Fruit fly (Drosophila melanogaster): Measurements from ENCODE around the gene CG12206.

CG12206 gene

DNA sequence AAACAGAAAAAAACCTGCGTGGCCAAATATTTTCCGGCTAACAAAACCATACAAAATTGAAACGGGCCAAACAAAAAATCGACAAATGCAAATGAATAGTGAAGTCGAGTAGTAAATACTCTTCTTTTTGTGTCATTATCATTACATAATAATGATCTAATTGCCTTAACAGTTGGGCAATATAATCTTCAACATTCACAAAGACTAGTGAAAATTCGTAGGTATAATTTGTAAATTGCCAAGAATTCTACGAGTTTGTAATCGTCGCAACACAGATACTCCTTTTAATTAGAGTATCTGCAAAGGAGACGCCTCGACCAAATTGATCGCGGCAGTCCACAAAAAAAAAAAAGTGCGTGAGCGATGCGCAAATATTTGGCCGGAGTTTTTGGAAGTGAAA, 36.8 kb downstream of the CG12206 start:
- TF ChIP-seq CG17801 (GFP tag; optimal IDR thresholded peaks at IDR 0.05; ENCODE audit: partially characterized antibody): no peak

- no peak for TF ChIP-seq CG17801 (GFP tag; optimal IDR thresholded peaks at IDR 0.05; ENCODE audit: partially characterized antibody)
These were observed 38.1 kb downstream of the CG12206 start for dm6 chrX:3436183-3436582.

dm6 chrX:3435707-3436106, 38.6 kb downstream of the CG12206 start, which contains the start of gene CG14269:
TSS of gene CG14269 (minus strand) at chrX:3435807.
- no peak for TF ChIP-seq CG17801 (GFP tag; optimal IDR thresholded peaks at IDR 0.05; ENCODE audit: partially characterized antibody)

dm6 chrX:3433646-3434097, 40.7 kb downstream of the CG12206 start:
- TF ChIP-seq CG17801 (GFP tag; optimal IDR thresholded peaks at IDR 0.05; ENCODE audit: partially characterized antibody): peak; percentile 75

DNA sequence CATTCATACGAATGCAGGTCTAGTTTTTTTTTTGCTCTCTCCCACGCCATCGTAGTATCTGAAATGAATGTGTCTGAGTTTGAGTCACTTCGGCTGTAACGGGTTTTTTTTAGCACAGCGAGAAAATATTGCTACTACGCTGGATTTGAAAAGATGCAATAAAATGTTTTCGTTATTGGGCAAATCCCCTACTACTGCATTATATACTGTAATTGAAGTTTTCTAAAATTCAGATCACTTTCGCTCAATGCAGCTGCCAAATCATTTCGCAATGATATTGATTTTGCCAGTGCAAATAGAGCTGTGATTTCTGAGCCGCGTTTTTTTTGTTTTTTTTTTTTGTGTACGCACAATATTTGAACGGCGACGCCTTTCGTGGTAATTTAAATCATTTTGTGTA, 41.4 kb downstream of the CG12206 start:
- TF ChIP-seq CG17801 (GFP tag; optimal IDR thresholded peaks at IDR 0.05; ENCODE audit: partially characterized antibody): peak; percentile 85

DNA sequence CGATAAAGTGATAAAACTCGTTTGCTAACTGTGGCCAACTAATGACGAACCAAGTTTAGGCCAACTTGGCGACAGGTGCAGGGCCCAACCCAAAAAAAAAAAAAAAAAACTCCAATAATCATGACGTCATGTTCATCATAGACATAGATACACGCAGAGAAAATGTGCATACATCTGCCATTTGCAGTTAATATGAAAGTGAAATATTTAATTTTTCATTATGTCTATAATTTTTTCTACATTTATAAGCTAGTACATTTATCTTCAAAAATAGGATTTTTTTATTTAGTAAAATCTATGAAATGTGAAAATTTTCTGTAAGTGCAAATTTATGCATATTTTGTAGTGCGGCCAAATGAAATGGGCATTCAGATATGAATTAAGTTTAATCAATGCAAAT, 42.7 kb downstream of the CG12206 start:
- TF ChIP-seq CG17801 (GFP tag; optimal IDR thresholded peaks at IDR 0.05; ENCODE audit: partially characterized antibody): peak; percentile 28

- no peak for TF ChIP-seq CG17801 (GFP tag; optimal IDR thresholded peaks at IDR 0.05; ENCODE audit: partially characterized antibody)
These were observed 44.4 kb downstream of the CG12206 start for dm6 chrX:3429952-3430351.

DNA sequence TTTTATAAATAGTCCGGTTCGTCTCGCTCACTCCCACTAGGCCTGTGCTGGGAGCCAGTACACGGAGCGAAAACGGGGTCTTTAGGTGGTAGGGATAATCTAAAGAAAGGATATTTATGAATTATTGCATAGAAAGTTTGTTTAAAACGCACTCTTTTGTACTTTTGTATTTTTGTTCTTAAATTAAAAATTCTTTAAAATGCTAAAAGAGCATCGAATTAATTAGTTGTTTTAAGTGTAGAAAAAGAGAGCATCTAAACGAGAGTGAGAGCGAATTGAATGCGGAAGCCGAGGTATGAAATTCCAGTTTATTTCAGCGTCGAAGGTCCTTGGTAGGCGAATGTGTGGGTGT, 46.7 kb downstream of the CG12206 start:
- TF ChIP-seq CG17801 (GFP tag; optimal IDR thresholded peaks at IDR 0.05; ENCODE audit: partially characterized antibody): peak; percentile 68

dm6 chrX:3426803-3427613, 47.3 kb downstream of the CG12206 start:
- no peak for TF ChIP-seq CG17801 (GFP tag; optimal IDR thresholded peaks at IDR 0.05; ENCODE audit: partially characterized antibody)

DNA sequence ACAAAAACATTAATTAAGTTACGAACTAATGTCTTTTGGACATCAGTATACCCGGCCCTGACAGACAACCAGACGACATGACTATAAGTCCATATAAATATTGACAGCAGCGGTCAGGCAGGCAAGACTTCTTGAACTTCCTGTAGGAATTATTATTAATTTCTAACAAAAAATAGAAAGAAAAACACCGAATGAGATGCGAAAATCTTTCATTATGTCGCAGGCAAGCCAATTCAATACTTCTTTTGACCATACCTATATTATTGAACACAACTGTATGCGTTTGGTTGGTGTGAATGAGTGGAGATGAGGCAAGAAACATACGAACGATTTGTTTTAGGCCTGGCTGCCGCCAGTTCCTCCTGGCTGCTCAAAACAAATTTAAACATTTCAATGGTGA, 49.4 kb downstream of the CG12206 start:
- TF ChIP-seq CG17801 (GFP tag; optimal IDR thresholded peaks at IDR 0.05; ENCODE audit: partially characterized antibody): no peak

dm6 chrX:3423199-3423768, 51.0 kb downstream of the CG12206 start:
- TF ChIP-seq CG17801 (GFP tag; optimal IDR thresholded peaks at IDR 0.05; ENCODE audit: partially characterized antibody): no peak

Measured in ovary, adult (tissue).